Fruit fly (Drosophila melanogaster): ENCODE data around the gene z.

The z gene

dm6 chrX:2464189-2464588 lies 16.6 kb downstream of the z start (continued):
- TF ChIP-seq CG16863 (GFP tag; optimal IDR thresholded peaks at IDR 0.05): no peak
- no peak for TF ChIP-seq klu (GFP tag; IDR thresholded peaks at IDR 0.05)
- no peak for TF ChIP-seq tx (GFP tag; optimal IDR thresholded peaks at IDR 0.05)
- TF ChIP-seq Deaf1 (tag; optimal IDR thresholded peaks at IDR 0.05): no peak
- peak in 1 of 2 experiments; percentile 1 for TF ChIP-seq chif (GFP tag; optimal IDR thresholded peaks at IDR 0.05)
- peak; percentile 20 for TF ChIP-seq CG18262 (tag; optimal IDR thresholded peaks at IDR 0.05)
- TF ChIP-seq Gug (GFP tag; IDR thresholded peaks at IDR 0.05): no peak
- TF ChIP-seq dm (GFP tag; optimal IDR thresholded peaks at IDR 0.05): no peak
- peak; percentile 7 for TF ChIP-seq Ets65A (GFP tag)
- no peak for TF ChIP-seq chinmo (GFP tag; IDR thresholded peaks at IDR 0.05; ENCODE audit: partially characterized antibody)
- TF ChIP-seq CG9932 (GFP tag; IDR thresholded peaks at IDR 0.05): no peak
- no peak for TF ChIP-seq CG9727 (GFP tag; optimal IDR thresholded peaks at IDR 0.05)
- TF ChIP-seq cato (GFP tag; optimal IDR thresholded peaks at IDR 0.05; ENCODE audit: borderline replicate concordance): no peak
- peak; percentile 33 for TF ChIP-seq Sox102F (GFP tag; optimal IDR thresholded peaks at IDR 0.05)
- peak; percentile 26 for TF ChIP-seq phol (tag; optimal IDR thresholded peaks at IDR 0.05)
- no peak for TF ChIP-seq CG11456 (GFP tag; IDR thresholded peaks at IDR 0.05)
- TF ChIP-seq CG9437 (GFP tag; optimal IDR thresholded peaks at IDR 0.05): no peak
- no peak for TF ChIP-seq CG1529 (GFP tag; optimal IDR thresholded peaks at IDR 0.05)
- peak; percentile 24 for TF ChIP-seq nmo (GFP tag; optimal IDR thresholded peaks at IDR 0.05)
- no peak for TF ChIP-seq Med (GFP tag)
- no peak for TF ChIP-seq CG6854 (GFP tag; optimal IDR thresholded peaks at IDR 0.05)
- TF ChIP-seq pan (optimal IDR thresholded peaks at IDR 0.05): no peak
- TF ChIP-seq pan (GFP tag; optimal IDR thresholded peaks at IDR 0.05 in 1 of 2, IDR thresholded peaks at IDR 0.05 in 1 of 2): no peak
- peak; percentile 3 for TF ChIP-seq Blimp-1 (GFP tag; optimal IDR thresholded peaks at IDR 0.05)
- TF ChIP-seq ATbp (GFP tag; optimal IDR thresholded peaks at IDR 0.05): peak; percentile 22
- TF ChIP-seq CG32772 (GFP tag; IDR thresholded peaks at IDR 0.05): no peak
- no peak for TF ChIP-seq Hand (GFP tag; optimal IDR thresholded peaks at IDR 0.05)
- no peak for TF ChIP-seq CG8765 (GFP tag; IDR thresholded peaks at IDR 0.05)
- TF ChIP-seq bsh (GFP tag; optimal IDR thresholded peaks at IDR 0.05): peak in 1 of 2 experiments; percentile 33
- no peak for TF ChIP-seq CG1832 (GFP tag; optimal IDR thresholded peaks at IDR 0.05)
- no peak for TF ChIP-seq Scr (GFP tag; IDR thresholded peaks at IDR 0.05; ENCODE audit: partially characterized antibody)
- no peak for TF ChIP-seq CG3281 (GFP tag; optimal IDR thresholded peaks at IDR 0.05)
- peak; percentile 42 for TF ChIP-seq D19B (GFP tag; optimal IDR thresholded peaks at IDR 0.05)
- TF ChIP-seq caup (GFP tag; optimal IDR thresholded peaks at IDR 0.05; ENCODE audit: severe bottlenecking): no peak
- TF ChIP-seq CG11247 (GFP tag; IDR thresholded peaks at IDR 0.05): no peak
- no peak for TF ChIP-seq dpn (GFP tag; optimal IDR thresholded peaks at IDR 0.05)
- TF ChIP-seq CG10979 (tag; optimal IDR thresholded peaks at IDR 0.05): peak; percentile 26

dm6 chrX:2465687-2466086 lies 18.1 kb downstream of the z start:
- TF ChIP-seq Spps (tag; optimal IDR thresholded peaks at IDR 0.05): no peak
- peak; percentile 75 for TF ChIP-seq zen (tag; optimal IDR thresholded peaks at IDR 0.05)
- TF ChIP-seq Camta (GFP tag; optimal IDR thresholded peaks at IDR 0.05): no peak
- no peak for TF ChIP-seq CG10147 (GFP tag; optimal IDR thresholded peaks at IDR 0.05)
- TF ChIP-seq Hsf (GFP tag; optimal IDR thresholded peaks at IDR 0.05): no peak
- no peak for TF ChIP-seq Hmr (GFP tag; optimal IDR thresholded peaks at IDR 0.05)
- peak; percentile 10 for TF ChIP-seq grn (GFP tag; optimal IDR thresholded peaks at IDR 0.05)
- no peak for TF ChIP-seq danr (GFP tag; IDR thresholded peaks at IDR 0.05)
- TF ChIP-seq hb (GFP tag; IDR thresholded peaks at IDR 0.05; ENCODE audit: partially characterized antibody): no peak
- TF ChIP-seq hth (optimal IDR thresholded peaks at IDR 0.05): peak; percentile 52
- no peak for TF ChIP-seq CG14050 (GFP tag; IDR thresholded peaks at IDR 0.05)
- TF ChIP-seq unc-4 (GFP tag; IDR thresholded peaks at IDR 0.05; ENCODE audit: partially characterized antibody): no peak
- no peak for TF ChIP-seq btn (GFP tag; optimal IDR thresholded peaks at IDR 0.05)
- no peak for TF ChIP-seq Aef1 (GFP tag; IDR thresholded peaks at IDR 0.05)
- no peak for TF ChIP-seq aop (GFP tag; IDR thresholded peaks at IDR 0.05)
- TF ChIP-seq CG18619 (GFP tag; optimal IDR thresholded peaks at IDR 0.05): no peak
- no peak for TF ChIP-seq CG30403 (GFP tag; optimal IDR thresholded peaks at IDR 0.05)
